Worm (Caenorhabditis elegans) whole organism, L3 larva: ENCODE results near the gene tbb-6.

ENCODE experiments used
- R02D3.7 ChIP-seq: fragments of 150-350 bp; optimal IDR thresholded peaks from 2 replicates; lab custom pipeline; 2014; ENCODE audit warnings: missing biosample characterization, missing genetic modification characterization
- ZK546.5 ChIP-seq: sonication (generic microtip); optimal IDR thresholded peaks from 2 replicates; lab custom pipeline; 2017; ENCODE audit warnings: missing biosample characterization, missing genetic modification characterization
- aly-2 ChIP-seq: fragments of 150-350 bp; optimal IDR thresholded peaks from 2 replicates; lab custom pipeline; 2014; ENCODE audit warnings: missing biosample characterization, missing genetic modification characterization
- ama-1 ChIP-seq: fragments of 150-350 bp; optimal IDR thresholded peaks from 2 replicates; lab custom pipeline; 2018
- ceh-16 ChIP-seq: sonication (generic microtip); optimal IDR thresholded peaks from 2 replicates; lab custom pipeline; 2017; ENCODE audit warnings: missing biosample characterization, missing genetic modification characterization
- ceh-28 ChIP-seq: fragments of 150-350 bp; optimal IDR thresholded peaks from 2 replicates; lab custom pipeline; 2014; ENCODE audit warnings: missing biosample characterization, missing genetic modification reagents, missing genetic modification characterization
- ceh-82 ChIP-seq: fragments of 150-350 bp; optimal IDR thresholded peaks from 2 replicates; lab custom pipeline; 2014; ENCODE audit warnings: missing biosample characterization, missing genetic modification characterization
- ceh-9 ChIP-seq: sonication (generic microtip); optimal IDR thresholded peaks from 2 replicates; lab custom pipeline; 2018; ENCODE audit warnings: missing biosample characterization, missing genetic modification characterization
- daf-12 ChIP-seq: fragments of 150-350 bp; optimal IDR thresholded peaks from 2 replicates; lab custom pipeline; 2014; ENCODE audit warnings: missing biosample characterization, missing genetic modification reagents, missing genetic modification characterization
- egl-27 ChIP-seq: sonication (generic microtip); optimal IDR thresholded peaks from 4 replicates; lab custom pipeline; 2017; ENCODE audit warnings: missing biosample characterization, missing genetic modification reagents, missing genetic modification characterization
- egl-5 ChIP-seq: fragments of 150-350 bp; optimal IDR thresholded peaks from 2 replicates; lab custom pipeline; 2017; ENCODE audit warnings: missing biosample characterization, missing genetic modification reagents, missing genetic modification characterization, inconsistent platforms
- elt-1 ChIP-seq: fragments of 150-350 bp; optimal IDR thresholded peaks from 2 replicates; lab custom pipeline; 2014; ENCODE audit warnings: missing biosample characterization, missing genetic modification characterization
- elt-2 ChIP-seq: sonication (generic microtip); optimal IDR thresholded peaks from 2 replicates; lab custom pipeline; 2016; ENCODE audit warnings: missing genetic modification reagents, mild to moderate bottlenecking, missing genetic modification characterization, missing compliant biosample characterization
- elt-3 ChIP-seq, 3 experiments: fragments of 150-350 bp in 1 of 3; sonication (generic microtip) in 2 of 3; optimal IDR thresholded peaks; 2 replicates in 2 of 3; 4 replicates in 1 of 3; lab custom pipeline; 2014 to 2017; ENCODE audit warnings: missing biosample characterization in 3 of 3, missing genetic modification characterization in 3 of 3
- eor-1 ChIP-seq, 2 experiments: fragments of 150-350 bp; optimal IDR thresholded peaks; 2 replicates each; lab custom pipeline; 2014 to 2018; ENCODE audit warnings: missing biosample characterization in 2 of 2, missing genetic modification characterization in 2 of 2
- fkh-10 ChIP-seq: sonication (generic microtip); optimal IDR thresholded peaks from 2 replicates; lab custom pipeline; 2017; ENCODE audit warnings: missing biosample characterization, missing genetic modification reagents, missing genetic modification characterization
- fkh-2 ChIP-seq: fragments of 150-350 bp; optimal IDR thresholded peaks from 2 replicates; lab custom pipeline; 2014; ENCODE audit warnings: missing biosample characterization, missing genetic modification reagents, missing genetic modification characterization
- fos-1 ChIP-seq: fragments of 150-350 bp; optimal IDR thresholded peaks from 2 replicates; lab custom pipeline; 2014; ENCODE audit warnings: missing biosample characterization, missing genetic modification characterization
- hmg-11 ChIP-seq: sonication (generic microtip); optimal IDR thresholded peaks from 2 replicates; lab custom pipeline; 2016; ENCODE audit warnings: missing genetic modification characterization, missing compliant biosample characterization
- jun-1 ChIP-seq: fragments of 150-350 bp; optimal IDR thresholded peaks from 2 replicates; lab custom pipeline; 2014; ENCODE audit warnings: missing biosample characterization, missing genetic modification reagents, missing genetic modification characterization
- lin-15B ChIP-seq: fragments of 150-350 bp; optimal IDR thresholded peaks from 2 replicates; lab custom pipeline; 2014; ENCODE audit warnings: missing biosample characterization, missing genetic modification characterization
- lin-39 ChIP-seq: fragments of 150-350 bp; optimal IDR thresholded peaks from 2 replicates; lab custom pipeline; 2018; ENCODE audit warnings: missing biosample characterization, missing genetic modification reagents, missing genetic modification characterization
- lsy-12 ChIP-seq: sonication (generic microtip); optimal IDR thresholded peaks from 2 replicates; lab custom pipeline; 2016; ENCODE audit warnings: mild to moderate bottlenecking, missing genetic modification characterization, missing compliant biosample characterization
- mdl-1 ChIP-seq: fragments of 150-350 bp; optimal IDR thresholded peaks from 2 replicates; lab custom pipeline; 2014; ENCODE audit warnings: missing biosample characterization, missing genetic modification characterization
- mml-1 ChIP-seq: fragments of 150-350 bp; sonication (generic microtip); optimal IDR thresholded peaks from 3 replicates; lab custom pipeline; 2014; ENCODE audit warnings: missing biosample characterization, missing genetic modification characterization
- nfya-1 ChIP-seq: sonication (generic microtip); optimal IDR thresholded peaks from 2 replicates; lab custom pipeline; 2017; ENCODE audit warnings: missing genetic modification characterization, mild to moderate bottlenecking, missing compliant biosample characterization, antibody characterized with exemption, moderate library complexity; ENCODE audit not compliant: insufficient read depth
- nhr-11 ChIP-seq: fragments of 150-350 bp; optimal IDR thresholded peaks from 2 replicates; lab custom pipeline; 2014; ENCODE audit warnings: missing biosample characterization, missing genetic modification characterization
- nhr-12 ChIP-seq: fragments of 150-350 bp; optimal IDR thresholded peaks from 2 replicates; lab custom pipeline; 2014; ENCODE audit warnings: missing biosample characterization, missing genetic modification characterization
- nhr-23 ChIP-seq: fragments of 150-350 bp; optimal IDR thresholded peaks from 2 replicates; lab custom pipeline; 2014; ENCODE audit warnings: missing biosample characterization, missing genetic modification reagents, missing genetic modification characterization
- nhr-237 ChIP-seq: fragments of 150-350 bp; optimal IDR thresholded peaks from 2 replicates; lab custom pipeline; 2014; ENCODE audit warnings: missing biosample characterization, missing genetic modification characterization
- nhr-25 ChIP-seq: sonication (generic microtip); optimal IDR thresholded peaks from 2 replicates; lab custom pipeline; 2017; ENCODE audit warnings: missing biosample characterization, missing genetic modification characterization
- nhr-28 ChIP-seq: fragments of 150-350 bp; optimal IDR thresholded peaks from 2 replicates; lab custom pipeline; 2014; ENCODE audit warnings: missing biosample characterization, missing genetic modification characterization
- nhr-43 ChIP-seq: sonication (generic microtip); optimal IDR thresholded peaks from 2 replicates; lab custom pipeline; 2016; ENCODE audit warnings: mild to moderate bottlenecking, missing genetic modification characterization, missing compliant biosample characterization; ENCODE audit not compliant: poor library complexity, severe bottlenecking
- nhr-67 ChIP-seq: fragments of 150-350 bp; optimal IDR thresholded peaks from 2 replicates; lab custom pipeline; 2014; ENCODE audit warnings: missing biosample characterization, missing genetic modification characterization
- nhr-76 ChIP-seq: fragments of 150-350 bp; sonication (generic microtip); optimal IDR thresholded peaks from 5 replicates; lab custom pipeline; 2014; ENCODE audit warnings: missing biosample characterization, missing genetic modification characterization
- nhr-77 ChIP-seq: fragments of 150-350 bp; optimal IDR thresholded peaks from 2 replicates; lab custom pipeline; 2014; ENCODE audit warnings: missing biosample characterization, missing genetic modification characterization
- pha-4 ChIP-seq: fragments of 150-350 bp; optimal IDR thresholded peaks from 2 replicates; lab custom pipeline; 2014; ENCODE audit warnings: missing biosample characterization, missing genetic modification reagents, missing genetic modification characterization
- pqm-1 ChIP-seq: fragments of 150-350 bp; optimal IDR thresholded peaks from 2 replicates; lab custom pipeline; 2017; ENCODE audit warnings: missing biosample characterization, missing genetic modification characterization, inconsistent platforms
- sea-2 ChIP-seq: fragments of 150-350 bp; sonication (generic microtip); optimal IDR thresholded peaks from 4 replicates; lab custom pipeline; 2014; ENCODE audit warnings: missing biosample characterization, missing genetic modification reagents, missing genetic modification characterization
- skn-1 ChIP-seq: fragments of 150-350 bp; optimal IDR thresholded peaks from 2 replicates; lab custom pipeline; 2014; ENCODE audit warnings: missing biosample characterization, missing genetic modification characterization
- snpc-4 ChIP-seq: fragments of 150-350 bp; optimal IDR thresholded peaks from 2 replicates; lab custom pipeline; 2014; ENCODE audit warnings: missing biosample characterization, missing genetic modification characterization
- tbx-2 ChIP-seq: sonication (generic microtip); optimal IDR thresholded peaks from 2 replicates; lab custom pipeline; 2016; ENCODE audit warnings: mild to moderate bottlenecking, missing genetic modification characterization, missing compliant biosample characterization
- unc-39 ChIP-seq: sonication (generic microtip); optimal IDR thresholded peaks from 4 replicates; lab custom pipeline; 2017; ENCODE audit warnings: missing biosample characterization, missing genetic modification characterization
- unc-62 ChIP-seq: fragments of 150-350 bp; sonication (generic microtip); optimal IDR thresholded peaks from 4 replicates; lab custom pipeline; 2014; ENCODE audit warnings: missing biosample characterization, missing genetic modification reagents, missing genetic modification characterization
- zag-1 ChIP-seq: fragments of 150-350 bp; optimal IDR thresholded peaks from 2 replicates; lab custom pipeline; 2014; ENCODE audit warnings: missing biosample characterization, missing genetic modification characterization
- ztf-11 ChIP-seq: fragments of 150-350 bp; optimal IDR thresholded peaks from 2 replicates; lab custom pipeline; 2014; ENCODE audit warnings: missing biosample characterization, missing genetic modification characterization
- ztf-4 ChIP-seq: fragments of 150-350 bp; optimal IDR thresholded peaks from 2 replicates; lab custom pipeline; 2014; ENCODE audit warnings: missing biosample characterization, missing genetic modification characterization

Gene tbb-6

ce11 chrV:12291587-12291986, 30.3 kb downstream of the tbb-6 start, which contains the start of the genes srpa-68 and srh-16:
Gene srpa-68 (minus strand): TSS chrV:12291658.
Gene srh-16 (plus strand): TSS chrV:12291861.
- peak; percentile 52 for TF ChIP-seq nhr-77
- TF ChIP-seq eor-1 (tag; optimal IDR thresholded peaks at IDR 0.05; lab: Kevin White, UChicago): no peak
- peak; percentile 58 for TF ChIP-seq egl-5 (tag; lab: Kevin White, UChicago)
- no peak for TF ChIP-seq unc-39 (tag; lab: Kevin White, UChicago)
- no peak for TF ChIP-seq fkh-2 (tag; lab: Kevin White, UChicago)
- peak; percentile 92 for TF ChIP-seq pha-4 (tag; lab: Kevin White, UChicago)
- peak; percentile 63 for TF ChIP-seq ceh-28 (tag; lab: Kevin White, UChicago)
- TF ChIP-seq nhr-25 (tag; lab: Kevin White, UChicago): peak; percentile 70
- no peak for TF ChIP-seq elt-3 (tag; optimal IDR thresholded peaks at IDR 0.05; lab: Kevin White, UChicago)
- TF ChIP-seq zag-1 (tag; lab: Kevin White, UChicago): peak; percentile 11
- peak; percentile 41 for TF ChIP-seq elt-1 (tag; lab: Kevin White, UChicago)
- no peak for TF ChIP-seq mml-1
- TF ChIP-seq ZK546.5 (tag; lab: Kevin White, UChicago): peak; percentile 1
- peak; percentile 86 for TF ChIP-seq R02D3.7 (tag; lab: Kevin White, UChicago)
- peak; percentile 74 for TF ChIP-seq jun-1 (tag; lab: Kevin White, UChicago)
- peak; percentile 49 for TF ChIP-seq ceh-82 (tag; lab: Kevin White, UChicago)
- TF ChIP-seq unc-62 (GFP tag; lab: Kevin White, UChicago): no peak
- no peak for TF ChIP-seq ceh-16 (tag; lab: Kevin White, UChicago)
- peak; percentile 87 for TF ChIP-seq nhr-23 (tag; lab: Kevin White, UChicago)
- TF ChIP-seq fos-1: no peak
- TF ChIP-seq lin-15B (tag; lab: Kevin White, UChicago): peak; percentile 85
- TF ChIP-seq sea-2: no peak
- no peak for TF ChIP-seq nhr-67 (tag; lab: Kevin White, UChicago)
- TF ChIP-seq nhr-76: no peak
- TF ChIP-seq nfya-1 (tag; lab: Kevin White, UChicago): peak; percentile 89
- TF ChIP-seq hmg-11 (tag; lab: Kevin White, UChicago): peak; percentile 93
- TF ChIP-seq ztf-4 (tag; lab: Kevin White, UChicago): peak; percentile 6
- TF ChIP-seq ztf-11 (tag; lab: Kevin White, UChicago): no peak
- TF ChIP-seq daf-12 (tag; lab: Kevin White, UChicago): no peak
- peak; percentile 35 for TF ChIP-seq ama-1 (lab: Kevin White, UChicago)
- TF ChIP-seq aly-2 (tag; lab: Kevin White, UChicago): peak; percentile 4
- TF ChIP-seq egl-27 (tag; lab: Kevin White, UChicago): no peak
- no peak for TF ChIP-seq nhr-12 (tag; lab: Kevin White, UChicago)
- peak; percentile 56 for TF ChIP-seq nhr-11
- peak; percentile 61 for TF ChIP-seq elt-2 (tag; lab: Kevin White, UChicago)
- TF ChIP-seq tbx-2 (tag; lab: Kevin White, UChicago): peak; percentile 87
- peak; percentile 5 for TF ChIP-seq mdl-1 (tag; lab: Kevin White, UChicago)
- no peak for TF ChIP-seq nhr-28 (tag; lab: Kevin White, UChicago)
- peak; percentile 65 for TF ChIP-seq skn-1 (tag; lab: Kevin White, UChicago)
- TF ChIP-seq fkh-10: peak; percentile 21
- TF ChIP-seq nhr-43 (tag; lab: Kevin White, UChicago): peak; percentile 80
- peak; percentile 87 for TF ChIP-seq snpc-4 (tag; lab: Kevin White, UChicago)
- peak; percentile 79 for TF ChIP-seq lsy-12 (tag; lab: Kevin White, UChicago)
- no peak for TF ChIP-seq ceh-9
- TF ChIP-seq lin-39 (tag; lab: Kevin White, UChicago): peak; percentile 70
- peak; percentile 37 for TF ChIP-seq pqm-1
- TF ChIP-seq nhr-237 (tag; lab: Kevin White, UChicago): no peak
- TF ChIP-seq, all 47 proteins: peak for 29
